Fruit fly (Drosophila melanogaster) whole organism, prepupa: ENCODE results near the gene CG2126.

Source experiments
- CG10669 ChIP-seq: fragments of 200-800 bp; sonication (Bioruptor generic); optimal IDR thresholded peaks from 3 replicates; lab custom pipeline; 2018; ENCODE audit warnings: missing biosample characterization, mild to moderate bottlenecking, missing genetic modification characterization, moderate library complexity
- CG11762 ChIP-seq: fragments of 200-800 bp; sonication (Bioruptor generic); optimal IDR thresholded peaks from 3 replicates; lab custom pipeline; 2016; ENCODE audit warnings: missing biosample characterization, missing genetic modification characterization; ENCODE audit not compliant: insufficient read depth
- CG15336 ChIP-seq: fragments of 200-800 bp; sonication (Bioruptor generic); IDR thresholded peaks from 2 replicates; pipeline ENCODE4 v1.3.6; 2022; ENCODE audit warnings: missing biosample characterization, missing genetic modification characterization
- CG1621 ChIP-seq: fragments of 200-800 bp; sonication (Bioruptor generic); optimal IDR thresholded peaks from 3 replicates; lab custom pipeline; 2018; ENCODE audit warnings: missing biosample characterization, mild to moderate bottlenecking, missing genetic modification characterization
- CG16779 ChIP-seq: fragments of 200-800 bp; sonication (Bioruptor generic); optimal IDR thresholded peaks from 3 replicates; lab custom pipeline; 2017; ENCODE audit warnings: missing biosample characterization, mild to moderate bottlenecking, missing genetic modification characterization
- CG3032 ChIP-seq: fragments of 200-800 bp; optimal IDR thresholded peaks from 2 replicates; lab custom pipeline; 2019; ENCODE audit warnings: missing biosample characterization, mild to moderate bottlenecking, missing genetic modification characterization, moderate library complexity
- CG31627 ChIP-seq: fragments of 200-800 bp; sonication (Bioruptor generic); optimal IDR thresholded peaks from 3 replicates; lab custom pipeline; 2016; ENCODE audit warnings: missing biosample characterization, missing genetic modification characterization
- CG32006 ChIP-seq: fragments of 200-800 bp; sonication (Bioruptor generic); optimal IDR thresholded peaks from 3 replicates; lab custom pipeline; 2017; ENCODE audit warnings: missing biosample characterization, mild to moderate bottlenecking, missing genetic modification characterization
- CG3919 ChIP-seq: fragments of 200-800 bp; sonication (Bioruptor generic); optimal IDR thresholded peaks from 3 replicates; lab custom pipeline; 2016; ENCODE audit warnings: missing biosample characterization, missing genetic modification characterization
- CG4318 ChIP-seq: fragments of 200-800 bp; sonication (Bioruptor generic); optimal IDR thresholded peaks from 3 replicates; lab custom pipeline; 2017; ENCODE audit warnings: missing biosample characterization, mild to moderate bottlenecking, missing genetic modification characterization
- CG6163 ChIP-seq: fragments of 200-800 bp; sonication (Bioruptor generic); IDR thresholded peaks from 3 replicates; pipeline ENCODE4 v1.3.6; 2022; ENCODE audit warnings: missing biosample characterization, missing genetic modification characterization
- CG6792 ChIP-seq: fragments of 200-800 bp; sonication (Bioruptor generic); optimal IDR thresholded peaks from 3 replicates; lab custom pipeline; 2016; ENCODE audit warnings: missing biosample characterization, missing genetic modification characterization
- CG6808 ChIP-seq: fragments of 200-800 bp; sonication (Bioruptor generic); optimal IDR thresholded peaks from 3 replicates; lab custom pipeline; 2017; ENCODE audit warnings: missing biosample characterization, missing genetic modification characterization, mild to moderate bottlenecking, moderate library complexity, missing genetic modification reagents
- CG8119 ChIP-seq: fragments of 200-800 bp; sonication (Bioruptor generic); IDR thresholded peaks from 3 replicates; pipeline ENCODE4 v1.3.6; 2022; ENCODE audit warnings: missing biosample characterization, missing genetic modification characterization
- CG8319 ChIP-seq: fragments of 200-800 bp; sonication (Bioruptor generic); optimal IDR thresholded peaks from 3 replicates; lab custom pipeline; 2016; ENCODE audit warnings: missing biosample characterization, missing genetic modification characterization
- CG9139 ChIP-seq: fragments of 200-800 bp; sonication (Bioruptor generic); optimal IDR thresholded peaks from 3 replicates; lab custom pipeline; 2017; ENCODE audit warnings: missing biosample characterization, mild to moderate bottlenecking, missing genetic modification characterization
- Eip75B ChIP-seq: fragments of 200-800 bp; sonication (Bioruptor generic); optimal IDR thresholded peaks from 3 replicates; lab custom pipeline; 2016; ENCODE audit warnings: missing biosample characterization, missing genetic modification characterization
- Eip78C ChIP-seq: fragments of 200-800 bp; sonication (Bioruptor generic); peaks from one replicate; lab custom pipeline; 2016; ENCODE audit warnings: missing biosample characterization, missing genetic modification characterization
- Ets96B ChIP-seq: fragments of 200-800 bp; optimal IDR thresholded peaks from 2 replicates; lab custom pipeline; 2019; ENCODE audit warnings: missing biosample characterization, mild to moderate bottlenecking, missing genetic modification characterization, moderate library complexity
- Hr38 ChIP-seq: sonication (Bioruptor generic); optimal IDR thresholded peaks from 2 replicates; lab custom pipeline; 2016; ENCODE audit warnings: missing biosample characterization, missing genetic modification characterization
- Hr4 ChIP-seq: fragments of 200-800 bp; sonication (Bioruptor generic); optimal IDR thresholded peaks from 3 replicates; lab custom pipeline; 2016; ENCODE audit warnings: missing biosample characterization, missing genetic modification characterization
- Lpt ChIP-seq: fragments of 200-800 bp; sonication (Bioruptor generic); optimal IDR thresholded peaks from 3 replicates; lab custom pipeline; 2016; ENCODE audit warnings: missing biosample characterization, missing genetic modification characterization
- Met ChIP-seq: fragments of 200-800 bp; sonication (Bioruptor generic); optimal IDR thresholded peaks from 3 replicates; lab custom pipeline; 2016; ENCODE audit warnings: missing biosample characterization, missing genetic modification characterization
- OdsH ChIP-seq: fragments of 200-800 bp; sonication (Bioruptor generic); optimal IDR thresholded peaks from 3 replicates; lab custom pipeline; 2016; ENCODE audit warnings: missing biosample characterization, missing genetic modification characterization
- Sox102F ChIP-seq: fragments of 200-800 bp; sonication (Bioruptor generic); optimal IDR thresholded peaks from 2 replicates; lab custom pipeline; 2016; ENCODE audit warnings: missing biosample characterization, mild to moderate bottlenecking, missing genetic modification characterization
- Sox14 ChIP-seq: fragments of 200-800 bp; sonication (Bioruptor generic); optimal IDR thresholded peaks from 3 replicates; lab custom pipeline; 2016; ENCODE audit warnings: missing biosample characterization, missing genetic modification characterization
- Sox15 ChIP-seq: fragments of 200-800 bp; sonication (Bioruptor generic); optimal IDR thresholded peaks from 3 replicates; lab custom pipeline; 2016; ENCODE audit warnings: missing biosample characterization, missing genetic modification characterization
- achi ChIP-seq: fragments of 200-800 bp; sonication (Bioruptor generic); optimal IDR thresholded peaks from 3 replicates; lab custom pipeline; 2016; ENCODE audit warnings: missing biosample characterization, missing genetic modification characterization
- dac ChIP-seq: fragments of 200-800 bp; sonication (Bioruptor generic); optimal IDR thresholded peaks from 2 replicates; lab custom pipeline; 2017; ENCODE audit warnings: missing biosample characterization, mild to moderate bottlenecking, missing genetic modification characterization
- dsx ChIP-seq: fragments of 200-800 bp; optimal IDR thresholded peaks from 3 replicates; lab custom pipeline; 2019; ENCODE audit warnings: missing biosample characterization, mild to moderate bottlenecking, missing genetic modification characterization, moderate library complexity; ENCODE audit not compliant: poor library complexity, severe bottlenecking
- eg ChIP-seq: fragments of 200-800 bp; sonication (Bioruptor generic); IDR thresholded peaks from 3 replicates; pipeline ENCODE4 v1.3.6; 2022; ENCODE audit warnings: missing biosample characterization, missing genetic modification characterization
- esn ChIP-seq: fragments of 200-800 bp; sonication (Bioruptor generic); optimal IDR thresholded peaks from 2 replicates; lab custom pipeline; 2016; ENCODE audit warnings: missing biosample characterization, mild to moderate bottlenecking, missing genetic modification characterization, moderate library complexity
- fd59A ChIP-seq: fragments of 200-800 bp; sonication (Bioruptor generic); optimal IDR thresholded peaks from 2 replicates; lab custom pipeline; 2017; ENCODE audit warnings: missing biosample characterization, mild to moderate bottlenecking, missing genetic modification characterization, missing genetic modification reagents
- lz ChIP-seq: fragments of 200-800 bp; sonication (Bioruptor generic); optimal IDR thresholded peaks from 3 replicates; lab custom pipeline; 2016; ENCODE audit warnings: missing biosample characterization, missing genetic modification characterization
- net ChIP-seq: fragments of 200-800 bp; sonication (Bioruptor generic); optimal IDR thresholded peaks from 3 replicates; lab custom pipeline; 2016; ENCODE audit warnings: missing biosample characterization, missing genetic modification characterization
- pdm3 ChIP-seq: fragments of 200-800 bp; sonication (Bioruptor generic); optimal IDR thresholded peaks from 3 replicates; lab custom pipeline; 2016; ENCODE audit warnings: missing biosample characterization, missing genetic modification characterization
- salr ChIP-seq, 2 experiments: fragments of 200-800 bp; sonication (Bioruptor generic); optimal IDR thresholded peaks; 3 replicates each; lab custom pipeline; 2016 to 2018; ENCODE audit warnings: missing biosample characterization in 2 of 2, missing genetic modification characterization in 2 of 2, mild to moderate bottlenecking in 1 of 2
- spab ChIP-seq: fragments of 200-800 bp; sonication (Bioruptor generic); optimal IDR thresholded peaks from 2 replicates; lab custom pipeline; 2017; ENCODE audit warnings: missing biosample characterization, mild to moderate bottlenecking, missing genetic modification characterization, missing genetic modification reagents
- ss ChIP-seq, 2 experiments: fragments of 200-800 bp; sonication (Bioruptor generic); optimal IDR thresholded peaks; 2 replicates in 1 of 2; 3 replicates in 1 of 2; lab custom pipeline; 2017 to 2018; ENCODE audit warnings: mild to moderate bottlenecking in 2 of 2, missing biosample characterization in 2 of 2, missing genetic modification characterization in 2 of 2, moderate library complexity in 1 of 2
- svp ChIP-seq: fragments of 200-800 bp; sonication (Bioruptor generic); peaks from one replicate; lab custom pipeline; 2016; ENCODE audit warnings: missing biosample characterization, missing genetic modification characterization
- topi ChIP-seq: fragments of 200-800 bp; sonication (Bioruptor generic); optimal IDR thresholded peaks from 3 replicates; lab custom pipeline; 2016; ENCODE audit warnings: missing biosample characterization, missing genetic modification characterization
- vri ChIP-seq: fragments of 200-800 bp; sonication (Bioruptor generic); optimal IDR thresholded peaks from 3 replicates; lab custom pipeline; 2016; ENCODE audit warnings: missing biosample characterization, mild to moderate bottlenecking, missing genetic modification characterization

Gene CG2126

dm6 chr3R:31812976-31813298 lies 36.5 kb upstream of the CG2126 start:
- peak; percentile 32; the same call in 1 of the 3 replicates for TF ChIP-seq CG6163 (GFP tag; lab: Robert Waterston, UW)
- TF ChIP-seq CG8119, result no peak

dm6 chr3R:31812117-31812975 lies 35.9 kb upstream of the CG2126 start, which contains the start of the genes FeCH and RhoGAP100F:
Gene FeCH, minus strand, starts transcription at chr3R:31812296.
Gene RhoGAP100F, plus strand, starts transcription at chr3R:31812609.
- no peak for TF ChIP-seq CG8319 (GFP tag; lab: Kevin White, UChicago)
- no peak for TF ChIP-seq ss (GFP tag; optimal IDR thresholded peaks at IDR 0.05; lab: Kevin White, UChicago)
- peak; percentile 72 for TF ChIP-seq Eip75B (GFP tag; lab: Kevin White, UChicago)
- TF ChIP-seq CG11762 (GFP tag; lab: Kevin White, UChicago), result no peak
- TF ChIP-seq CG10669, result no peak
- peak; percentile 83 for TF ChIP-seq svp (GFP tag; lab: Kevin White, UChicago)
- TF ChIP-seq pdm3 (GFP tag; lab: Kevin White, UChicago), result no peak
- no peak for TF ChIP-seq OdsH (GFP tag; lab: Kevin White, UChicago)
- TF ChIP-seq Sox102F, result no peak
- TF ChIP-seq Sox15 (GFP tag; lab: Kevin White, UChicago), result no peak
- TF ChIP-seq CG16779 (tag; lab: Kevin White, UChicago), result no peak
- no peak for TF ChIP-seq Hr38 (GFP tag; lab: Kevin White, UChicago)

dm6 chr3R:31810073-31810530 lies 33.6 kb upstream of the CG2126 start, which contains the start of gene Rift:
Gene Rift, minus strand, starts transcription at chr3R:31810186.
- TF ChIP-seq achi (GFP tag; lab: Kevin White, UChicago), result peak; percentile 79
- TF ChIP-seq OdsH (GFP tag; lab: Kevin White, UChicago), result peak; percentile 15
- TF ChIP-seq Hr38 (GFP tag; lab: Kevin White, UChicago), result no peak
- TF ChIP-seq CG32006, result peak; percentile 51
- TF ChIP-seq vri (GFP tag; lab: Kevin White, UChicago), result no peak
- peak; percentile 13 for TF ChIP-seq lz (GFP tag; lab: Kevin White, UChicago)
- TF ChIP-seq net (GFP tag; lab: Kevin White, UChicago), result peak; percentile 21
- TF ChIP-seq Eip75B (GFP tag; lab: Kevin White, UChicago), result no peak
- peak; percentile 59; the same call in 2 of the 3 replicates for TF ChIP-seq CG6163 (GFP tag; lab: Robert Waterston, UW)
- peak; percentile 37 for TF ChIP-seq dsx
- no peak for TF ChIP-seq CG31627 (GFP tag; lab: Kevin White, UChicago)
- TF ChIP-seq esn, result peak; percentile 25
- no peak for TF ChIP-seq CG16779 (tag; lab: Kevin White, UChicago)
- peak; percentile 18 for TF ChIP-seq pdm3 (GFP tag; lab: Kevin White, UChicago)
- TF ChIP-seq Met (GFP tag; lab: Kevin White, UChicago), result no peak
- TF ChIP-seq ss (GFP tag; optimal IDR thresholded peaks at IDR 0.05; lab: Kevin White, UChicago), result peak; percentile 22 to 32
- TF ChIP-seq CG10669, result peak; percentile 50
- peak; percentile 32 for TF ChIP-seq Ets96B (tag; lab: Kevin White, UChicago)
- TF ChIP-seq svp (GFP tag; lab: Kevin White, UChicago), result no peak
- peak; percentile 60 for TF ChIP-seq Eip78C (GFP tag; lab: Kevin White, UChicago)
- TF ChIP-seq CG8119, result peak; percentile 64
- peak; percentile 4 for TF ChIP-seq topi (GFP tag; lab: Kevin White, UChicago)
- TF ChIP-seq salr (GFP tag; optimal IDR thresholded peaks at IDR 0.05; lab: Kevin White, UChicago), result no peak
- TF ChIP-seq fd59A (GFP tag; lab: Kevin White, UChicago), result no peak
- no peak for TF ChIP-seq spab (GFP tag; lab: Kevin White, UChicago)
- peak; percentile 67; the same call in 2 of the 3 replicates for TF ChIP-seq eg (GFP tag; lab: Robert Waterston, UW)
- TF ChIP-seq Hr4 (GFP tag; lab: Kevin White, UChicago), result peak; percentile 43
- TF ChIP-seq Lpt, result no peak
- peak; percentile 18 for TF ChIP-seq CG6808 (GFP tag; lab: Kevin White, UChicago)
- no peak for TF ChIP-seq CG9139 (GFP tag; lab: Kevin White, UChicago)
- TF ChIP-seq CG4318, result no peak
- TF ChIP-seq CG11762 (GFP tag; lab: Kevin White, UChicago), result no peak
- peak; percentile 41 for TF ChIP-seq CG3032 (tag; lab: Kevin White, UChicago)
- peak; percentile 11 for TF ChIP-seq Sox14 (GFP tag; lab: Kevin White, UChicago)
- peak; percentile 31 for TF ChIP-seq CG3919 (GFP tag; lab: Kevin White, UChicago)
- TF ChIP-seq dac (GFP tag; lab: Kevin White, UChicago), result no peak
- TF ChIP-seq CG15336 (GFP tag; lab: Robert Waterston, UW), result peak; percentile 43; the same call in 1 of the 2 replicates
- no peak for TF ChIP-seq CG1621
- TF ChIP-seq CG6792 (GFP tag; lab: Kevin White, UChicago), result peak; percentile 1
